Worm (Caenorhabditis elegans): ENCODE data around the gene utp-20.

DNA sequence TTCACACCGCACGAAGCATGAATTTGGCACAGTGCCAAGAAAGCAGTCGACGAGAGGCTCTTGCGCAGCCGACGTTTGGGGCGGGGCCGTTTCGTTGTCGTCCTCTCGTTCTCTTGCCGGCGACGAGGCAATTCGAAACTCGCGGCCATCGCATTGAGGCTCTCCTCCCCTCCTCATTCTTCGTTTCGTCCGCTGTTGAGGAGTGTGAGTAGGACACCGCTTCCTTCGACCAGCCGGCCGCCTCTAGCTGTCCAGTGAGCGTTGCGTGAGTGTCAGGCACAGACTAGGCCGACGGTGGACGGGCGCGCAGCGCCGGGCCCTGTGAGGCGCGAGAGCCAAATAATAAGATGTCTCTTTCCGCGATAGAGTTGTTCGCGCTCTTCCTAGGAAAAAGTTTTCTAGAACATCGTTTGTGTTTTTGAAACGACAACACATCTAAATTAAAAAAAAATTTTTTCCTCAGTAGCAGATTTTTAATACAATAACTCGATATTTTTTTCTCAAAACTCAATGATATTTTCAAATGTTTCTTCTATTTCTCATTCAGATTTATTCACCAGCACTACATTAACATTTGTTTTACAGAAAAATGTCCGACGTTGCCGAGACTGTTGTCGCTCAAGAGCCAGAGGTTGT lies 44.2 kb upstream of the utp-20 start, which contains the start of the genes T28D9.11 and T28D9.1:
- TF ChIP-seq jun-1 (tag; optimal IDR thresholded peaks at IDR 0.05) (no peak), fos-1 (tag; optimal IDR thresholded peaks at IDR 0.05) (no peak), nhr-237 (tag; optimal IDR thresholded peaks at IDR 0.05) (no peak), unc-62 (GFP tag; optimal IDR thresholded peaks at IDR 0.05) (no peak), egl-27 (tag; optimal IDR thresholded peaks at IDR 0.05) (no peak), fkh-2 (tag; optimal IDR thresholded peaks at IDR 0.05) (no peak), nhr-11 (tag; optimal IDR thresholded peaks at IDR 0.05) (no peak), tbx-2 (tag; optimal IDR thresholded peaks at IDR 0.05) (no peak), aly-2 (tag; optimal IDR thresholded peaks at IDR 0.05) (no peak), nhr-77 (tag; optimal IDR thresholded peaks at IDR 0.05) (no peak), pha-4 (tag; optimal IDR thresholded peaks at IDR 0.05) (peak; percentile 19)

Measured in whole organism, L3 larva.